Worm (Caenorhabditis elegans): ENCODE measurements around the gene D1025.10.
A peak's percentile ranks its signal among the peaks of the same experiment; 100 is the strongest.

Gene D1025.10

DNA sequence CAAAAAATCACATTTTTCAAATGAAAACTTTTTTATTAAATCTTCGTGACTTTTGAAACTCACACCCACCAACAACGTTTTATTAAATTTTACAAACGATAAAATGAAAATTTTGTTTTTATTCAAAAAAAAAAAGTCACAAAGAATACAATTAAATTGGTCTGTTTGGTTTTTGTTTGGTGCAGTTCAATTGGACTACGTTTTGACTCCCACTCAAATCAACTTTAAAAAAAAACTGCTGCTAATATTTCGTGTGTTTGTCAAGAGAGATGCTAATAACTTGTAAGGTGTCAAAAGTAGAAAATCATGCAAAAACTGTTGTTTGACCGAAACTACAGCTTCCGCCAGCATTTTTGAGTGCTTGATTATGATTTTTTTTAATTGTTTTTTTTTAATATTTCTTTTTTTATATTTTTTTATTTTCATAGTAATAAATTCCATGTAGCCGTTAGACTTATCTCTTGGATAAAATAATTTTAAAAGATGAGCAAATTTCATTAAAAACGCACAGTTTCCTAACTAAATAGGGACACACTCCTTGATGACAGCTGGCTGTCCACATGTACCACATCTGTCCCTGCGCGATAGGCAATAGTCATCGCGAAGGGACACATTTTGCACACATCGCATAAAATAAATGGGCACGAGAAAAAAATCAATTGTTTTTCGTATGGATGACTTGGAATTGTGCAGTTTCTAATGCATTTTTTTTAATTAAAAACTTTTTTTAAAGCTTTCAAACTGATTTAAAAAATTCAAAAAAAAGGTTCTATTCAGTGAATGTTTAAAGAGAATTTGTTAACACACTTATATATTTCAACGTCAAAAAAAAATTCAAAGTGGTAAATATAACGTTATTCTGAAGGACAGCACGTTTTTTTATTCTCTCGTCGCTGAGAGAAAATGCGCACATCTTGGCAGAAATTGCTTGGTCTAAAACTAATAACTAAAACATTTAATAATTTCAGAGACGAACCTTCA, 9.0 kb downstream of the D1025.10 start (continued):
- TF ChIP-seq nhr-28 (tag; optimal IDR thresholded peaks at IDR 0.05) (peak; percentile 29), lin-13 (GFP tag; optimal IDR thresholded peaks at IDR 0.05) (peak; percentile 94), mdl-1 (tag; optimal IDR thresholded peaks at IDR 0.05) (peak in 1 of 2 experiments; percentile 95), nhr-84 (tag; optimal IDR thresholded peaks at IDR 0.05) (no peak), aha-1 (tag; optimal IDR thresholded peaks at IDR 0.05) (peak; percentile 94), nhr-237 (tag; optimal IDR thresholded peaks at IDR 0.05) (peak; percentile 99), pqm-1 (tag; optimal IDR thresholded peaks at IDR 0.05) (peak; percentile 98), tlp-1 (tag; optimal IDR thresholded peaks at IDR 0.05) (peak; percentile 86), swsn-7 (tag; optimal IDR thresholded peaks at IDR 0.05) (peak; percentile 99), pax-3 (tag; optimal IDR thresholded peaks at IDR 0.05) (peak; percentile 94), ztf-4 (tag; optimal IDR thresholded peaks at IDR 0.05) (peak; percentile 99), grh-1 (GFP tag; IDR thresholded peaks at IDR 0.05) (peak; percentile 97), fos-1 (tag; optimal IDR thresholded peaks at IDR 0.05) (peak; percentile 98), nhr-11 (tag; optimal IDR thresholded peaks at IDR 0.05) (peak; percentile 98), hlh-4 (tag; optimal IDR thresholded peaks at IDR 0.05) (peak; percentile 23), fkh-8 (tag; optimal IDR thresholded peaks at IDR 0.05) (peak; percentile 96), pag-3 (tag; optimal IDR thresholded peaks at IDR 0.05; ENCODE audit: borderline replicate concordance, insufficient read depth) (peak; percentile 60), lin-35 (GFP tag; optimal IDR thresholded peaks at IDR 0.05) (peak; percentile 79 to 93), efl-1 (optimal IDR thresholded peaks at IDR 0.05) (peak; percentile 86 to 90), efl-1 (GFP tag; optimal IDR thresholded peaks at IDR 0.05 in 1 of 2) (peak; percentile 56 to 96), Y116A8C.19 (tag; optimal IDR thresholded peaks at IDR 0.05; ENCODE audit: borderline replicate concordance) (peak; percentile 72), C16A3.4 (tag; optimal IDR thresholded peaks at IDR 0.05) (peak; percentile 99), hlh-17 (GFP tag; optimal IDR thresholded peaks at IDR 0.05; ENCODE audit: borderline replicate concordance) (no peak), jun-1 (tag; optimal IDR thresholded peaks at IDR 0.05) (peak; percentile 100), irx-1 (tag; optimal IDR thresholded peaks at IDR 0.05) (peak; percentile 100), snpc-4 (tag; optimal IDR thresholded peaks at IDR 0.05) (peak; percentile 94), mef-2 (tag; optimal IDR thresholded peaks at IDR 0.05) (peak; percentile 90), aly-2 (tag; optimal IDR thresholded peaks at IDR 0.05) (peak; percentile 95), mab-9 (GFP tag; IDR thresholded peaks at IDR 0.05) (peak; percentile 97), isw-1 (GFP tag; IDR thresholded peaks at IDR 0.05) (peak; percentile 92), ceh-8 (GFP tag; optimal IDR thresholded peaks at IDR 0.05) (peak; percentile 100), unc-98 (GFP tag; IDR thresholded peaks at IDR 0.05) (peak; percentile 93), unc-86 (tag; optimal IDR thresholded peaks at IDR 0.05) (peak; percentile 97), alr-1 (tag; optimal IDR thresholded peaks at IDR 0.05; ENCODE audit: borderline replicate concordance) (no peak), ceh-88 (GFP tag; IDR thresholded peaks at IDR 0.05) (peak; percentile 97), snu-23 (GFP tag; optimal IDR thresholded peaks at IDR 0.05) (peak; percentile 100), nhr-77 (tag; optimal IDR thresholded peaks at IDR 0.05) (peak; percentile 99), zag-1 (tag; optimal IDR thresholded peaks at IDR 0.05) (peak; percentile 98), ceh-63 (GFP tag; optimal IDR thresholded peaks at IDR 0.05) (peak; percentile 99)

DNA sequence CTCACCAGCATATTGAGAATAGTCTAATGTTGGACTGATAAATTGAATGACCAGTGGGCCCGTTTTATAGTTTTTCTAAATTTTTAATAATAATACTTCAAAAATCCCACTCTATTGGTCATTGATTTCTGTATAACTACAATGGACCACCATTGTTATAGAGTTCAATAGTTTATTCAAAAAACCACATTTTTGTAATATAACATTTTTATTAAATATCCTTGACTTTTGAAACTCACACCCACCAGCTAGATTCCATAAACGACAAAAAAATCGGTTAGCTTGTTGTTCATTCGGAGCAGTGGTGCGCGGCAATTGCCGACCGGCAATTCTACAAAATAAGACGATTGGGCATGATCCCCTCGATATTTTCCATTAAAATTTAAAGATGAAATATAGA, 10.9 kb downstream of the D1025.10 start, which contains the start of gene nspc-18:
Gene nspc-18 (minus strand): TSS at position 101 of the 400 bp plus-strand sequence.
- no peak for TF ChIP-seq hpl-2 (GFP tag; optimal IDR thresholded peaks at IDR 0.05)
- TF ChIP-seq efl-1 (optimal IDR thresholded peaks at IDR 0.05) = no peak
- TF ChIP-seq efl-1 (GFP tag; optimal IDR thresholded peaks at IDR 0.05 in 1 of 2) = peak in 1 of 2 experiments; percentile 1
